Fruit fly (Drosophila melanogaster) whole organism, prepupa: Measurements from ENCODE around the gene Syx1A.

ENCODE experiments used
- CG11902 ChIP-seq: fragments of 200-800 bp; sonication (Bioruptor generic); optimal IDR thresholded peaks from 3 replicates; lab custom pipeline; 2016; ENCODE audit warnings: missing biosample characterization, missing genetic modification characterization
- CG16779 ChIP-seq: fragments of 200-800 bp; sonication (Bioruptor generic); optimal IDR thresholded peaks from 3 replicates; lab custom pipeline; 2017; ENCODE audit warnings: missing biosample characterization, mild to moderate bottlenecking, missing genetic modification characterization
- CG6792 ChIP-seq: fragments of 200-800 bp; sonication (Bioruptor generic); optimal IDR thresholded peaks from 3 replicates; lab custom pipeline; 2016; ENCODE audit warnings: missing biosample characterization, missing genetic modification characterization
- CG6808 ChIP-seq: fragments of 200-800 bp; sonication (Bioruptor generic); optimal IDR thresholded peaks from 3 replicates; lab custom pipeline; 2017; ENCODE audit warnings: missing biosample characterization, missing genetic modification characterization, mild to moderate bottlenecking, moderate library complexity, missing genetic modification reagents
- CG8119 ChIP-seq: fragments of 200-800 bp; sonication (Bioruptor generic); IDR thresholded peaks from 3 replicates; pipeline ENCODE4 v1.3.6; 2022; ENCODE audit warnings: missing biosample characterization, missing genetic modification characterization
- Hr4 ChIP-seq: fragments of 200-800 bp; sonication (Bioruptor generic); optimal IDR thresholded peaks from 3 replicates; lab custom pipeline; 2016; ENCODE audit warnings: missing biosample characterization, missing genetic modification characterization
- Met ChIP-seq: fragments of 200-800 bp; sonication (Bioruptor generic); optimal IDR thresholded peaks from 3 replicates; lab custom pipeline; 2016; ENCODE audit warnings: missing biosample characterization, missing genetic modification characterization
- dsx ChIP-seq: fragments of 200-800 bp; optimal IDR thresholded peaks from 3 replicates; lab custom pipeline; 2019; ENCODE audit warnings: missing biosample characterization, mild to moderate bottlenecking, missing genetic modification characterization, moderate library complexity; ENCODE audit not compliant: poor library complexity, severe bottlenecking
- esn ChIP-seq: fragments of 200-800 bp; sonication (Bioruptor generic); optimal IDR thresholded peaks from 2 replicates; lab custom pipeline; 2016; ENCODE audit warnings: missing biosample characterization, mild to moderate bottlenecking, missing genetic modification characterization, moderate library complexity
- fd59A ChIP-seq: fragments of 200-800 bp; sonication (Bioruptor generic); optimal IDR thresholded peaks from 2 replicates; lab custom pipeline; 2017; ENCODE audit warnings: missing biosample characterization, mild to moderate bottlenecking, missing genetic modification characterization, missing genetic modification reagents

DNA sequence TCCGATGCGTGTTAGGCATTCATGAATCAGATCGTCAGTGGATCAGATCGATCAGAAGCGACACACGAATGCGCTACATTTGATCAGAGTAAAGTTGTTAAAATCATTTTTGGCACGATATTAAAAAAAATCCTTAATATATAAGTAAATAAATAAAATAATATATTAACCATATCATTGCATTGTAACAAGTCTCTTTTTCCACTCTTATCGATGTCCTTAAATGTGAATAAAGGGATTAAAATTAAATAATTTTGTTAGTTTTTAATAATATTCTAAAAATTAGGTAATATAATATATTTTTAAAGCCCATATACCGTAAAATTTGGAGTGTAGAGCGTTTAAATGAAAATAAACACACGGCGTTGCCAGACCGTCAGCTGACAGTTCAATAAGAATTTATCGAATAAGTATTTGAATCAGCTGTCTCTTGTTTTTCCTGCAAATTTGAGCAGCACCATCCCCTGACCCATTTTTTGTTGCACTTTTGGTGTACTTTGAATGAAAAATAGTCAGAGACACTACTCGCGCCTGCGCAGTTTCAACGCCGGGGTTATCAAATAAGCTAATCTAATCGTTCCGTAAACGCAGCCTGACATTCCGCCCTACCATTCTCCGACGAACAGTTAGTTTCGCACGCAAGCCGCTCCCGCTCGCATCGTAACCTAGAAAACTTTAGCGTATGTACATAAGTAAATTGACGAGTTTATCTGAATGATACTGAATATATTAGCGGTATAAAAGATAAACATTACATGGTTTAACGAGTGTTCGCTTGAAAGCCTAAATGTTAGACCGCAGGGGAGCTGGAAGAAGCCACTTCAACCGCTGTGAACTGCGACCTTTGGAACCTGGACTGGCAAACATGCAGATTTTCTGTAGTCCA is 46.6 kb upstream of the Syx1A start, which contains the start of the genes p38a and CG6178:
- TF ChIP-seq esn (GFP tag; lab: Kevin White, UChicago): peak; percentile 97
- TF ChIP-seq CG11902 (GFP tag; lab: Kevin White, UChicago): peak; percentile 94
- peak; percentile 95 for TF ChIP-seq Hr4
- peak; percentile 95 for TF ChIP-seq CG6792
- peak; percentile 98 for TF ChIP-seq dsx (GFP tag; lab: Kevin White, UChicago)
- TF ChIP-seq fd59A: peak; percentile 87
- TF ChIP-seq CG6808 (GFP tag; lab: Kevin White, UChicago): peak; percentile 95
- peak; percentile 91 for TF ChIP-seq Met
- peak; percentile 97 for TF ChIP-seq CG16779 (tag; lab: Kevin White, UChicago)
- peak; percentile 100 for TF ChIP-seq CG8119 (GFP tag; lab: Robert Waterston, UW)
